Worm (Caenorhabditis elegans) whole organism, L4 larva: ENCODE measurements around the gene Y38E10A.2.

Experiments
- F10B5.3 ChIP-seq: sonication (generic microtip); optimal IDR thresholded peaks from 2 replicates; lab custom pipeline; 2016; ENCODE audit warnings: mild to moderate bottlenecking, missing genetic modification characterization, missing compliant biosample characterization
- F37D6.2 ChIP-seq: sonication (generic microtip); optimal IDR thresholded peaks from 2 replicates; lab custom pipeline; 2016; ENCODE audit warnings: mild to moderate bottlenecking, missing genetic modification characterization, missing compliant biosample characterization
- R02D3.7 ChIP-seq: fragments of 150-350 bp; sonication (generic microtip); optimal IDR thresholded peaks from 3 replicates; lab custom pipeline; 2014; ENCODE audit warnings: missing biosample characterization, missing genetic modification characterization
- Y5F2A.4 ChIP-seq: fragments of 200-800 bp; sonication (Bioruptor generic); optimal IDR thresholded peaks from 2 replicates; lab custom pipeline; 2018; ENCODE audit warnings: mild to moderate bottlenecking, missing genetic modification characterization, missing compliant biosample characterization
- ZK337.2 ChIP-seq: fragments of 200-800 bp; sonication (Bioruptor generic); IDR thresholded peaks from 2 replicates; pipeline ENCODE4 v1.3.6; 2022; ENCODE audit warnings: missing genetic modification reagents, missing genetic modification characterization, missing compliant biosample characterization
- aha-1 ChIP-seq: fragments of 150-350 bp; peaks from one replicate; lab custom pipeline; 2014; ENCODE audit warnings: missing biosample characterization, missing genetic modification characterization
- arid-1 ChIP-seq: fragments of 200-800 bp; sonication (Bioruptor generic); conservative IDR thresholded peaks from 2 replicates; pipeline ENCODE4 v1.3.6; 2022; ENCODE audit warnings: missing genetic modification reagents, missing genetic modification characterization, missing compliant biosample characterization
- attf-4 ChIP-seq: sonication (generic microtip); optimal IDR thresholded peaks from 3 replicates; lab custom pipeline; 2017; ENCODE audit warnings: missing biosample characterization, missing genetic modification characterization
- ceh-28 ChIP-seq: fragments of 150-350 bp; optimal IDR thresholded peaks from 2 replicates; lab custom pipeline; 2014; ENCODE audit warnings: missing biosample characterization, missing genetic modification reagents, missing genetic modification characterization
- ceh-32 ChIP-seq: sonication (generic microtip); optimal IDR thresholded peaks from 2 replicates; lab custom pipeline; 2016; ENCODE audit warnings: mild to moderate bottlenecking, missing genetic modification characterization, missing compliant biosample characterization; ENCODE audit not compliant: poor library complexity
- ces-1 ChIP-seq: fragments of 150-350 bp; sonication (generic microtip); optimal IDR thresholded peaks from 4 replicates; lab custom pipeline; 2014; ENCODE audit warnings: missing biosample characterization, missing genetic modification reagents, missing genetic modification characterization
- ctbp-1 ChIP-seq: fragments of 200-800 bp; sonication (Bioruptor generic); IDR thresholded peaks from 2 replicates; pipeline ENCODE4 v1.3.6; 2022; ENCODE audit warnings: missing genetic modification reagents, missing genetic modification characterization, missing compliant biosample characterization
- daf-12 ChIP-seq: fragments of 150-350 bp; optimal IDR thresholded peaks from 2 replicates; lab custom pipeline; 2014; ENCODE audit warnings: missing biosample characterization, missing genetic modification reagents, missing genetic modification characterization
- dmd-9 ChIP-seq: fragments of 200-800 bp; sonication (Bioruptor generic); IDR thresholded peaks from 2 replicates; pipeline ENCODE4 v1.3.6; 2022; ENCODE audit warnings: missing genetic modification reagents, missing genetic modification characterization, missing compliant biosample characterization
- dpl-1 ChIP-seq: fragments of 150-350 bp; optimal IDR thresholded peaks from 2 replicates; lab custom pipeline; 2014; ENCODE audit warnings: missing biosample characterization, missing genetic modification reagents, missing genetic modification characterization
- egl-27 ChIP-seq: sonication (generic microtip); optimal IDR thresholded peaks from 3 replicates; lab custom pipeline; 2017; ENCODE audit warnings: missing biosample characterization, missing genetic modification reagents, missing genetic modification characterization
- egl-43 ChIP-seq: fragments of 200-800 bp; sonication (Bioruptor generic); IDR thresholded peaks from 2 replicates; pipeline ENCODE4 v1.3.6; 2022; ENCODE audit warnings: missing genetic modification reagents, missing genetic modification characterization, missing compliant biosample characterization
- fkh-10 ChIP-seq: fragments of 150-350 bp; optimal IDR thresholded peaks from 2 replicates; lab custom pipeline; 2014; ENCODE audit warnings: missing biosample characterization, missing genetic modification reagents, missing genetic modification characterization
- hmg-1.1 ChIP-seq: fragments of 200-800 bp; sonication (Bioruptor generic); IDR thresholded peaks from 2 replicates; pipeline ENCODE4 v1.3.6; 2022; ENCODE audit warnings: missing genetic modification reagents, missing genetic modification characterization, missing compliant biosample characterization
- jun-1 ChIP-seq: fragments of 150-350 bp; optimal IDR thresholded peaks from 2 replicates; lab custom pipeline; 2014; ENCODE audit warnings: missing biosample characterization, missing genetic modification reagents, missing genetic modification characterization
- lim-7 ChIP-seq: fragments of 200-800 bp; sonication (Bioruptor generic); IDR thresholded peaks from 2 replicates; pipeline ENCODE4 v1.3.6; 2022; ENCODE audit warnings: missing genetic modification characterization, missing compliant biosample characterization
- lin-39 ChIP-seq: fragments of 150-350 bp; optimal IDR thresholded peaks from 2 replicates; lab custom pipeline; 2014; ENCODE audit warnings: missing biosample characterization, missing genetic modification reagents, missing genetic modification characterization
- lsy-2 ChIP-seq, 2 experiments: fragments of 150-350 bp in 1 of 2; sonication (generic microtip) in 1 of 2; optimal IDR thresholded peaks; 2 replicates each; lab custom pipeline; 2014 to 2017; ENCODE audit warnings: missing biosample characterization in 2 of 2, missing genetic modification characterization in 2 of 2
- madf-5 ChIP-seq, 2 experiments: fragments of 200-800 bp; sonication (Bioruptor generic); IDR thresholded peaks; 2 replicates each; pipeline ENCODE4 v1.3.6; 2022; ENCODE audit warnings: missing compliant biosample characterization in 2 of 2, missing genetic modification characterization in 2 of 2
- madf-9 ChIP-seq: fragments of 200-800 bp; sonication (Bioruptor generic); conservative IDR thresholded peaks from 2 replicates; pipeline ENCODE4 v1.3.6; 2022; ENCODE audit warnings: missing genetic modification reagents, missing genetic modification characterization, missing compliant biosample characterization
- mdt-29 ChIP-seq: fragments of 200-800 bp; sonication (Bioruptor generic); IDR thresholded peaks from 2 replicates; pipeline ENCODE4 v1.3.6; 2022; ENCODE audit warnings: missing genetic modification reagents, missing genetic modification characterization, missing compliant biosample characterization
- mxl-3 ChIP-seq: fragments of 200-800 bp; sonication (Bioruptor generic); optimal IDR thresholded peaks from 2 replicates; lab custom pipeline; 2018; ENCODE audit warnings: mild to moderate bottlenecking, missing genetic modification characterization, missing compliant biosample characterization
- nhr-111 ChIP-seq: fragments of 200-800 bp; sonication (Bioruptor generic); optimal IDR thresholded peaks from 2 replicates; lab custom pipeline; 2018; ENCODE audit warnings: mild to moderate bottlenecking, missing genetic modification characterization, missing compliant biosample characterization
- nhr-25 ChIP-seq: sonication (generic microtip); optimal IDR thresholded peaks from 2 replicates; lab custom pipeline; 2017; ENCODE audit warnings: missing genetic modification characterization, mild to moderate bottlenecking, missing compliant biosample characterization, antibody characterized with exemption, moderate library complexity, borderline replicate concordance; ENCODE audit not compliant: insufficient read depth
- nhr-76 ChIP-seq: fragments of 150-350 bp; optimal IDR thresholded peaks from 2 replicates; lab custom pipeline; 2014; ENCODE audit warnings: missing biosample characterization, missing genetic modification characterization
- php-3 ChIP-seq: fragments of 200-800 bp; sonication (Bioruptor generic); IDR thresholded peaks from 2 replicates; pipeline ENCODE4 v1.3.6; 2022; ENCODE audit warnings: missing genetic modification reagents, missing genetic modification characterization, missing compliant biosample characterization
- pqm-1 ChIP-seq: sonication (generic microtip); optimal IDR thresholded peaks from 2 replicates; lab custom pipeline; 2017; ENCODE audit warnings: missing biosample characterization, missing genetic modification characterization
- rbr-2 ChIP-seq: sonication (generic microtip); optimal IDR thresholded peaks from 2 replicates; lab custom pipeline; 2016; ENCODE audit warnings: missing genotype, missing genetic modification characterization, missing compliant biosample characterization
- skn-1 ChIP-seq: fragments of 150-350 bp; optimal IDR thresholded peaks from 2 replicates; lab custom pipeline; 2014; ENCODE audit warnings: missing biosample characterization, missing genetic modification characterization
- tra-1 ChIP-seq: fragments of 200-800 bp; sonication (Bioruptor generic); IDR thresholded peaks from 2 replicates; pipeline ENCODE4 v1.3.6; 2022; ENCODE audit warnings: missing genetic modification reagents, missing genetic modification characterization, missing compliant biosample characterization
- unc-130 ChIP-seq: sonication (generic microtip); optimal IDR thresholded peaks from 2 replicates; lab custom pipeline; 2016; ENCODE audit warnings: missing genetic modification reagents, missing genetic modification characterization, missing compliant biosample characterization
- unc-39 ChIP-seq: sonication (generic microtip); optimal IDR thresholded peaks from 2 replicates; lab custom pipeline; 2017; ENCODE audit warnings: missing biosample characterization, missing genetic modification characterization
- zfp-2 ChIP-seq: sonication (generic microtip); optimal IDR thresholded peaks from 2 replicates; lab custom pipeline; 2016; ENCODE audit warnings: mild to moderate bottlenecking, missing genetic modification characterization, missing compliant biosample characterization
- zfp-3 ChIP-seq: fragments of 200-800 bp; sonication (Bioruptor generic); conservative IDR thresholded peaks from 2 replicates; pipeline ENCODE4 v1.3.6; 2022; ENCODE audit warnings: missing genetic modification reagents, missing genetic modification characterization, missing compliant biosample characterization
- zip-2 ChIP-seq: fragments of 150-350 bp; optimal IDR thresholded peaks from 2 replicates; lab custom pipeline; 2014; ENCODE audit warnings: missing biosample characterization, missing genetic modification characterization

The Y38E10A.2 gene

DNA sequence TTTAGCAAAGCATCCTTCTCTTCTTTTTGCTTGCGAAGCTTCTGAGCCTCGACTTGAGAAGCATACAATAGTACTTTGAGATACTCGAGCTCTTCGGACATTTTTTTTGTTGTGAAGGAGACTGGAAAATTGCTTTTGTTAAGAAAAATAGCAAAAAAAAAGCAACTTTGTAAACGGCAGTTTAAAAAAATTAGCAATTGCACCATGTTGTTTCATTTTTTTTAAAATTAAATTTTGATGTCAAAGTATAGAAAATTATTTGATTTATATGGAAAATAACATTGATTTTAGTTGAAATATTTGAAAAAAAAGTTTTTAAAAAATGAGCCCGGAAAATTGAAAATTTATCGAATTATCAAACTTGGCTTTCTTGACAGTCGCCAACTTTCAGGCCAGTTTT lies 1.2 kb upstream of the Y38E10A.2 start, which contains the start of gene Y38E10A.3:
TSS of gene Y38E10A.3 (minus strand) at position 101 of the 400 bp plus-strand sequence.
- TF ChIP-seq unc-39 (no peak), nhr-111 (GFP tag; lab: Kevin White, UChicago) (no peak), zip-2 (tag; lab: Kevin White, UChicago) (no peak), madf-9 (GFP tag; lab: Robert Waterston, UW) (no peak), lim-7 (no peak), skn-1 (tag; lab: Kevin White, UChicago) (no peak), fkh-10 (GFP tag; lab: Kevin White, UChicago) (no peak), egl-43 (GFP tag; lab: Robert Waterston, UW) (no peak), ces-1 (GFP tag; lab: Kevin White, UChicago) (no peak), hmg-1.1 (GFP tag; lab: Robert Waterston, UW) (no peak), ceh-28 (tag; lab: Kevin White, UChicago) (no peak), F10B5.3 (tag; lab: Kevin White, UChicago) (no peak), nhr-76 (tag; lab: Kevin White, UChicago) (no peak), egl-27 (tag; lab: Kevin White, UChicago) (no peak), zfp-2 (tag; lab: Kevin White, UChicago) (no peak), attf-4 (no peak)

ce11 chrII:12572760-12573159 lies 681 bp downstream of the Y38E10A.2 start, which contains the start of gene Y38E10A.35:
Gene Y38E10A.35 (minus strand): TSS chrII:12572860.
- no peak for TF ChIP-seq R02D3.7 (tag; lab: Kevin White, UChicago)
- TF ChIP-seq dpl-1 (GFP tag; lab: Kevin White, UChicago), result no peak
- TF ChIP-seq aha-1 (tag; lab: Kevin White, UChicago), result no peak

- TF ChIP-seq lim-7 (no peak), dmd-9 (GFP tag; lab: Robert Waterston, UW) (no peak), unc-130 (GFP tag; lab: Kevin White, UChicago) (no peak), pqm-1 (tag; lab: Kevin White, UChicago) (no peak), tra-1 (GFP tag; lab: Robert Waterston, UW) (no peak), zfp-3 (no peak), egl-27 (tag; lab: Kevin White, UChicago) (no peak), hmg-1.1 (GFP tag; lab: Robert Waterston, UW) (no peak), jun-1 (tag; lab: Kevin White, UChicago) (no peak), arid-1 (GFP tag; lab: Robert Waterston, UW) (no peak), madf-5 (GFP tag; IDR thresholded peaks at IDR 0.05; lab: Robert Waterston, UW) (no peak), lsy-2 (tag; optimal IDR thresholded peaks at IDR 0.05; lab: Kevin White, UChicago) (no peak), Y5F2A.4 (no peak)
Observed at ce11 chrII:12570523-12570922, 2.9 kb downstream of the Y38E10A.2 start, which contains the start of gene Y38E10A.1. Gene Y38E10A.1 (minus strand): TSS chrII:12570623.

DNA sequence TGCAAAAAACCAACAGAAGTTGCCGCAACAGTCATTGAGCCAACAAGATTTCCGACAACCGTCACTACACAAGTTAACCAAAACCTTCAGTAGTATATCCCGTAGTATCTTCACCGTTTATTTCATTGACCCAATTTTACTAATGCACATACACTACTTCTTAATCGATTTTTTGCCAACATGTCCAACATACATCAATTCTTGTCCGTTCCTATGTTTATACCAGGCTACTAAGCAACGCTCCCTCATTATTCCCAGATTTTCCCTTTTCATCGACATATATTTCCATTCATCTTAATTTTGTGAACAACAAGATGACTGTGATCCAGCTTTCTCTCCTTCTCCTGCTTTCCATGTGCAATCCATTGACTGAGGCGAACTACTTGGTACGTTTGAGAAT lies 7.6 kb downstream of the Y38E10A.2 start, which contains the start of gene F49C5.7:
TSS of gene F49C5.7 (plus strand) at position 301 of the 400 bp plus-strand sequence.
- TF ChIP-seq nhr-76 (tag; lab: Kevin White, UChicago) (no peak), rbr-2 (tag; lab: Kevin White, UChicago) (no peak), F37D6.2 (tag; lab: Kevin White, UChicago) (no peak), mdt-29 (no peak), ZK337.2 (GFP tag; lab: Robert Waterston, UW) (no peak), Y5F2A.4 (no peak), dpl-1 (GFP tag; lab: Kevin White, UChicago) (no peak), ctbp-1 (GFP tag; lab: Robert Waterston, UW) (no peak), ceh-32 (tag; lab: Kevin White, UChicago) (no peak), lin-39 (tag; lab: Kevin White, UChicago) (no peak), zfp-2 (tag; lab: Kevin White, UChicago) (no peak), mxl-3 (GFP tag; lab: Kevin White, UChicago) (no peak), php-3 (GFP tag; lab: Robert Waterston, UW) (no peak), unc-130 (GFP tag; lab: Kevin White, UChicago) (no peak), daf-12 (tag; lab: Kevin White, UChicago) (no peak), nhr-111 (GFP tag; lab: Kevin White, UChicago) (no peak), pqm-1 (tag; lab: Kevin White, UChicago) (no peak), zfp-3 (no peak), lsy-2 (tag; optimal IDR thresholded peaks at IDR 0.05; lab: Kevin White, UChicago) (no peak), nhr-25 (no peak)
